Worm (Caenorhabditis elegans) whole organism, L3 larva: ENCODE data around the gene rmd-1.

ENCODE experiments used
- ZK546.5 ChIP-seq: sonication (generic microtip); optimal IDR thresholded peaks from 2 replicates; lab custom pipeline; 2017; ENCODE audit warnings: missing biosample characterization, missing genetic modification characterization
- ama-1 ChIP-seq: fragments of 150-350 bp; optimal IDR thresholded peaks from 2 replicates; lab custom pipeline; 2018
- ceh-16 ChIP-seq: sonication (generic microtip); optimal IDR thresholded peaks from 2 replicates; lab custom pipeline; 2017; ENCODE audit warnings: missing biosample characterization, missing genetic modification characterization
- ceh-9 ChIP-seq: sonication (generic microtip); optimal IDR thresholded peaks from 2 replicates; lab custom pipeline; 2018; ENCODE audit warnings: missing biosample characterization, missing genetic modification characterization
- daf-12 ChIP-seq: fragments of 150-350 bp; optimal IDR thresholded peaks from 2 replicates; lab custom pipeline; 2014; ENCODE audit warnings: missing biosample characterization, missing genetic modification reagents, missing genetic modification characterization
- egl-5 ChIP-seq: fragments of 150-350 bp; optimal IDR thresholded peaks from 2 replicates; lab custom pipeline; 2017; ENCODE audit warnings: missing biosample characterization, missing genetic modification reagents, missing genetic modification characterization, inconsistent platforms
- elt-1 ChIP-seq: fragments of 150-350 bp; optimal IDR thresholded peaks from 2 replicates; lab custom pipeline; 2014; ENCODE audit warnings: missing biosample characterization, missing genetic modification characterization
- elt-2 ChIP-seq: sonication (generic microtip); optimal IDR thresholded peaks from 2 replicates; lab custom pipeline; 2016; ENCODE audit warnings: missing genetic modification reagents, mild to moderate bottlenecking, missing genetic modification characterization, missing compliant biosample characterization
- fkh-2 ChIP-seq: fragments of 150-350 bp; optimal IDR thresholded peaks from 2 replicates; lab custom pipeline; 2014; ENCODE audit warnings: missing biosample characterization, missing genetic modification reagents, missing genetic modification characterization
- jun-1 ChIP-seq: fragments of 150-350 bp; optimal IDR thresholded peaks from 2 replicates; lab custom pipeline; 2014; ENCODE audit warnings: missing biosample characterization, missing genetic modification reagents, missing genetic modification characterization
- lin-15B ChIP-seq: fragments of 150-350 bp; optimal IDR thresholded peaks from 2 replicates; lab custom pipeline; 2014; ENCODE audit warnings: missing biosample characterization, missing genetic modification characterization
- lin-39 ChIP-seq: fragments of 150-350 bp; optimal IDR thresholded peaks from 2 replicates; lab custom pipeline; 2018; ENCODE audit warnings: missing biosample characterization, missing genetic modification reagents, missing genetic modification characterization
- lsy-12 ChIP-seq: sonication (generic microtip); optimal IDR thresholded peaks from 2 replicates; lab custom pipeline; 2016; ENCODE audit warnings: mild to moderate bottlenecking, missing genetic modification characterization, missing compliant biosample characterization
- nfya-1 ChIP-seq: sonication (generic microtip); optimal IDR thresholded peaks from 2 replicates; lab custom pipeline; 2017; ENCODE audit warnings: missing genetic modification characterization, mild to moderate bottlenecking, missing compliant biosample characterization, antibody characterized with exemption, moderate library complexity; ENCODE audit not compliant: insufficient read depth
- nhr-23 ChIP-seq: fragments of 150-350 bp; optimal IDR thresholded peaks from 2 replicates; lab custom pipeline; 2014; ENCODE audit warnings: missing biosample characterization, missing genetic modification reagents, missing genetic modification characterization
- nhr-25 ChIP-seq: sonication (generic microtip); optimal IDR thresholded peaks from 2 replicates; lab custom pipeline; 2017; ENCODE audit warnings: missing biosample characterization, missing genetic modification characterization
- nhr-43 ChIP-seq: sonication (generic microtip); optimal IDR thresholded peaks from 2 replicates; lab custom pipeline; 2016; ENCODE audit warnings: mild to moderate bottlenecking, missing genetic modification characterization, missing compliant biosample characterization; ENCODE audit not compliant: poor library complexity, severe bottlenecking
- pha-4 ChIP-seq: fragments of 150-350 bp; optimal IDR thresholded peaks from 2 replicates; lab custom pipeline; 2014; ENCODE audit warnings: missing biosample characterization, missing genetic modification reagents, missing genetic modification characterization
- pqm-1 ChIP-seq: fragments of 150-350 bp; optimal IDR thresholded peaks from 2 replicates; lab custom pipeline; 2017; ENCODE audit warnings: missing biosample characterization, missing genetic modification characterization, inconsistent platforms
- snpc-4 ChIP-seq: fragments of 150-350 bp; optimal IDR thresholded peaks from 2 replicates; lab custom pipeline; 2014; ENCODE audit warnings: missing biosample characterization, missing genetic modification characterization
- tbx-2 ChIP-seq: sonication (generic microtip); optimal IDR thresholded peaks from 2 replicates; lab custom pipeline; 2016; ENCODE audit warnings: mild to moderate bottlenecking, missing genetic modification characterization, missing compliant biosample characterization
- zag-1 ChIP-seq: fragments of 150-350 bp; optimal IDR thresholded peaks from 2 replicates; lab custom pipeline; 2014; ENCODE audit warnings: missing biosample characterization, missing genetic modification characterization

Gene rmd-1

ce11 chrIII:9786776-9787175 is 27.9 kb downstream of the rmd-1 start:
- no peak for TF ChIP-seq nhr-25
- peak; percentile 37 for TF ChIP-seq pha-4 (tag; lab: Kevin White, UChicago)
- TF ChIP-seq elt-2 (tag; lab: Kevin White, UChicago) = peak; percentile 84
- peak; percentile 90 for TF ChIP-seq pqm-1 (tag; lab: Kevin White, UChicago)

DNA sequence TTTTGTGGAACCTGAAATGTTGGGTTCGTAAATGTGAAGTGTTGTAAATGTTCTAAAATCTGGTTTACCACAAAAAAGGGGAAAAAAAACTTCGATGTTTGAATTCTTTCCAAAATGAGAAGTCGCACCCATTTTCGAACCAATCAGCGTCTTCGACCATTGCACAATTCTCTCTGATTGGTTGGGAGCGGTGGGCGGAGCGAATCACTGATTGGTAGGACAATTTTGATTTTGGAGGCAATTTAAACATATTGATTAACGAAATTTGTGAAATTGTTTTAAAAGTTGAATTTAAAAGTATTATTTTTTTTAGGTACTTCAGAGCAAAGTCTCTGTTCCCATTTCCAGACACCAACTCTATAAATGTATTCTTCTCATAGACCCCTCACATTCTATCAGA is 30.2 kb downstream of the rmd-1 start:
- TF ChIP-seq lsy-12 (no peak), ceh-16 (tag; lab: Kevin White, UChicago) (no peak), nfya-1 (tag; lab: Kevin White, UChicago) (peak; percentile 83), fkh-2 (tag; lab: Kevin White, UChicago) (no peak), daf-12 (no peak), egl-5 (tag; lab: Kevin White, UChicago) (no peak)

DNA sequence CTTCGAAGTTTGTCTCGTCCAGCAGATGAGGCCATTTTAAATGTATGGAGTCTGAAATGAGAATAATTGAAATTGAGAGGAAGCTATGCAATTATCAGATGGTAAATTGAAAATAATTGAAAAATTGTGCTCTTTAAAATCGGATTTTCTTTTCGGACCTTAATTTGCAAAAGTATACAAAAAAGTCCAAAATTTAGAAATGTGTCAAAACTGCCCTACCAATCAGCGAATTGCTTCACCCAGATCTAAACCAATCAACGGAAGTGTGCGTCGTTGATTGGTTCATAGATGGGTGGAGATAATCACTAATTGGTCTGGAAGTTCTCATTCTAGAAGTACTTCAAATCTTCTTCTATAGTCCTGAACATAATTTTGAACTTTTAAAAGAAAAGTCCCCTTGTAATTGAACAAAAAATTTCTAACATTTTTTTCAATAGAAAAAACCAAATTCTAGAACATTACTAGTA is 30.7 kb downstream of the rmd-1 start, which contains the start of gene R10E11.5:
TSS of gene R10E11.5 (minus strand) at position 51 of the 467 bp plus-strand sequence.
- no peak for TF ChIP-seq nhr-25
- TF ChIP-seq ama-1 (lab: Kevin White, UChicago) = no peak
- TF ChIP-seq jun-1 (tag; lab: Kevin White, UChicago) = no peak
- peak; percentile 70 for TF ChIP-seq nfya-1 (tag; lab: Kevin White, UChicago)

ce11 chrIII:9793592-9794417 is 34.9 kb downstream of the rmd-1 start, which contains the start of the genes R10E11.9 and mcm-6:
Gene R10E11.9 (minus strand): TSS chrIII:9793642.
Gene mcm-6 (plus strand): TSS chrIII:9794367.
- TF ChIP-seq lsy-12 (no peak), ZK546.5 (tag; lab: Kevin White, UChicago) (no peak), nfya-1 (tag; lab: Kevin White, UChicago) (peak; percentile 18), nhr-25 (peak; percentile 72)

- no peak for TF ChIP-seq ceh-9 (tag; lab: Kevin White, UChicago)
- no peak for TF ChIP-seq elt-2 (tag; lab: Kevin White, UChicago)
Measured at ce11 chrIII:9796448-9796847, 37.6 kb downstream of the rmd-1 start, which contains the start of gene srxa-10. Gene srxa-10 (minus strand): TSS chrIII:9796548.

DNA sequence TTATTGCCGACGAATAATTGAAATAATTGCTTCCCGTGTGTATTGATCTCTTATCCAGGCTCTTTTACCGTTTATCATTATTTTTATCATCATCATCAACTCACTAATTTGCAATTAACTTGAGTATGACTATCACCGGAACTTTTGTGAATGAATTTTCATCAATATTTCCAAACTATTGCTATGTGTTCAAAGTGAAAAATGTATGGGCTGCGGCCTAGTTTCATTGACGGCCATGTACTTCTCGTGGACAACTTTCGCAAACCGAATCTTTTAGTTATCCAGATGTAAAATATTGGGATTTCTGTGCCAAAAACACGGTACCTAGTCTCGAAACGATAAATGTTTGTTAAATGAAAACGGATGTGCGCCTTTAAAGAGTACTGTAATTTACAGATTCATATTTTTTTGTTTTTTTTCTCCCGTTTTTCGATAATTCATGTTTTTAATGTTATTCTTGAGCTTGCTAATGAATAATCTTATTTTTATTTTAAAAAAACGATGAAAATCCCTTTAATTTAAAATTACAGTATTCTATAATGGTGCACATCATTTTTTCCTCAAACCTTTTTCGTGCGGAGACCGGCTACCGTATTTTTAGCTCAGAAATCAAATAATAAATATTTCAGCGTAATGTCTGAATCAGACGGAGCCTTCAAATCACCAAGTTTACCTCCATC is 39.7 kb downstream of the rmd-1 start, which contains the start of gene ZK632.2:
TSS of gene ZK632.2 (plus strand) at position 630 of the 680 bp plus-strand sequence.
- peak; percentile 10 for TF ChIP-seq lin-15B (tag; lab: Kevin White, UChicago)
- TF ChIP-seq nfya-1 (tag; lab: Kevin White, UChicago) = peak; percentile 1
- no peak for TF ChIP-seq lin-39 (tag; lab: Kevin White, UChicago)

DNA sequence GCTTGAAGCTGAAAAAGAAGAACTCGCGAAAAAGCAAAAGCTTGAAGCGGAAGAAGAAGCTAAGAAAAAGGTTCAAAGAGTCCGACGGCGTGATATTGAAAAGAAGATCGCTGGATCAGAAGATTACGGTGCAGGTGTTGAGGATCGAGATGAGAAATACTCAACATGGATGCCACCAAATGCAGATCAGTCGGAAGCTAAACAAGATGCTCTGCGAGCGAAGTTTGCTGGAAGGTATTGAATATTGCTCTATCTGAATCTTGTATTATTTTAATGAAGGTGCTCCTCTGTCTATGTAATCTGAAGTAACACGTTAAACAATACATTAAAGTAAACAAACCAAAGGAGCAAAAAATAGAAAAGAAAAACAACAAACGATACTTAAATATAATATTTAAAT is 43.2 kb downstream of the rmd-1 start:
- no peak for TF ChIP-seq tbx-2
- no peak for TF ChIP-seq jun-1 (tag; lab: Kevin White, UChicago)
- no peak for TF ChIP-seq lsy-12
- TF ChIP-seq nhr-43 (tag; lab: Kevin White, UChicago) = no peak
- TF ChIP-seq ama-1 (lab: Kevin White, UChicago) = peak; percentile 50
- no peak for TF ChIP-seq lin-39 (tag; lab: Kevin White, UChicago)
- no peak for TF ChIP-seq elt-1

ce11 chrIII:9804997-9805610 is 46.2 kb downstream of the rmd-1 start, which contains the start of gene riok-3:
Gene riok-3 (minus strand): TSS chrIII:9805011.
- TF ChIP-seq zag-1 (tag; lab: Kevin White, UChicago) (no peak), nhr-25 (peak; percentile 33), ama-1 (lab: Kevin White, UChicago) (peak; percentile 62), snpc-4 (tag; lab: Kevin White, UChicago) (no peak), elt-2 (tag; lab: Kevin White, UChicago) (peak; percentile 20), ceh-9 (tag; lab: Kevin White, UChicago) (no peak), nfya-1 (tag; lab: Kevin White, UChicago) (peak; percentile 12), nhr-23 (tag; lab: Kevin White, UChicago) (peak; percentile 36)
- TF ChIP-seq, all 47 proteins: peak for 5
